Fruit fly (Drosophila melanogaster): ENCODE measurements around the gene CG8010.

The CG8010 gene

dm6 chrX:19264396-19264795 lies 4.3 kb downstream of the CG8010 start:
- TF ChIP-seq CG7045 (GFP tag; optimal IDR thresholded peaks at IDR 0.05) (no peak), CG1620 (GFP tag; optimal IDR thresholded peaks at IDR 0.05) (no peak), Crg-1 (GFP tag; optimal IDR thresholded peaks at IDR 0.05) (no peak), pad (GFP tag; optimal IDR thresholded peaks at IDR 0.05) (no peak), toe (GFP tag; optimal IDR thresholded peaks at IDR 0.05) (no peak), CG5204 (GFP tag; optimal IDR thresholded peaks at IDR 0.05) (no peak), Mnt (GFP tag; optimal IDR thresholded peaks at IDR 0.05) (no peak), ovo (GFP tag; optimal IDR thresholded peaks at IDR 0.05) (no peak), CG14711 (tag; optimal IDR thresholded peaks at IDR 0.05) (no peak), kay (GFP tag; ENCODE audit: borderline replicate concordance) (no peak), Clk (GFP tag; optimal IDR thresholded peaks at IDR 0.05) (no peak), CG12768 (GFP tag; optimal IDR thresholded peaks at IDR 0.05) (no peak), CG7101 (tag; optimal IDR thresholded peaks at IDR 0.05) (no peak), cic (GFP tag; optimal IDR thresholded peaks at IDR 0.05) (no peak), CG33017 (tag; optimal IDR thresholded peaks at IDR 0.05) (no peak), bab1 (GFP tag; optimal IDR thresholded peaks at IDR 0.05) (no peak)

- no peak for TF ChIP-seq CG12768 (GFP tag; optimal IDR thresholded peaks at IDR 0.05)
- TF ChIP-seq CG7101 (tag; optimal IDR thresholded peaks at IDR 0.05): peak; percentile 15
- peak; percentile 41 for TF ChIP-seq bab1 (GFP tag; optimal IDR thresholded peaks at IDR 0.05)
Measured at dm6 chrX:19262553-19262952, 6.1 kb downstream of the CG8010 start.

DNA sequence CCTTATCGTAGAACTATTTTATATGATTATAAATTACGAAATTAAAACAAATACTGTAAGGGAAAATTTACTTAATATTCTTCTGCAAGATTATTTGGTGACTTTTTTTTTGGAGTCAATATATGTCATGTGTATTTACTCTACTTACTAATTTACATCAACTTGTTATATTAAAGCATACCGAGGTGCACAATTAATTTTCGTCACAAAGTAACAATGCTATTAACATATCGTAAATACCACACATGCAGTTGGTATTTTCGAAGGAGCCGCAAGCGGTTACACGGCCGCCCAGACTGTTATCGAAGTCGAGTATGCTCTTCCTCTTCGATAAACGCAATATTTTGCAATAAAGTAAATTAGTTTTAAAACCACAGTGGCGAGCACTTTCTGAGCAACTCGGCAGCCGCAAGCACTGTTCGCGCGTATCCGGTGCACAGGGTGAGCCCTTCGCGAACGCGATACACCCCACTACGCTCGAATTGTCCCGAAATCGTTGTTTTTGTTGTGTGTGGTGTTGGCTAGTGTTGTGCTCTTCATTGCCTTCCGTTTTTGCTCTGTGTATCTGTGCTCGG lies 7.1 kb downstream of the CG8010 start, which contains the start of gene Vav:
Vav (plus strand) TSS at position 293 of the 575 bp plus-strand sequence.
- no peak for TF ChIP-seq CG7101 (tag; optimal IDR thresholded peaks at IDR 0.05)
- TF ChIP-seq tj (GFP tag; optimal IDR thresholded peaks at IDR 0.05): peak; percentile 15
- TF ChIP-seq bab1 (GFP tag; optimal IDR thresholded peaks at IDR 0.05): peak; percentile 52

dm6 chrX:19261071-19261470 lies 7.6 kb downstream of the CG8010 start, which contains the start of gene rictor:
Gene rictor (minus strand): TSS chrX:19261240.
- TF ChIP-seq Clk (GFP tag; optimal IDR thresholded peaks at IDR 0.05) (no peak), Crg-1 (GFP tag; optimal IDR thresholded peaks at IDR 0.05) (no peak), ovo (GFP tag; optimal IDR thresholded peaks at IDR 0.05) (no peak), kay (GFP tag; ENCODE audit: borderline replicate concordance) (no peak), Hr96 (GFP tag; optimal IDR thresholded peaks at IDR 0.05) (no peak)

dm6 chrX:19260696-19260989 lies 8.1 kb downstream of the CG8010 start:
- TF ChIP-seq Mnt (GFP tag; optimal IDR thresholded peaks at IDR 0.05) (peak; percentile 30), CG1620 (GFP tag; optimal IDR thresholded peaks at IDR 0.05) (no peak), CG11617 (GFP tag; optimal IDR thresholded peaks at IDR 0.05) (no peak), cic (GFP tag; optimal IDR thresholded peaks at IDR 0.05) (no peak), CG12768 (GFP tag; optimal IDR thresholded peaks at IDR 0.05) (no peak), CG14711 (tag; optimal IDR thresholded peaks at IDR 0.05) (no peak), Crg-1 (GFP tag; optimal IDR thresholded peaks at IDR 0.05) (no peak), ovo (GFP tag; optimal IDR thresholded peaks at IDR 0.05) (peak; percentile 48), tj (GFP tag; optimal IDR thresholded peaks at IDR 0.05) (peak; percentile 46), Hr96 (GFP tag; optimal IDR thresholded peaks at IDR 0.05) (no peak)

DNA sequence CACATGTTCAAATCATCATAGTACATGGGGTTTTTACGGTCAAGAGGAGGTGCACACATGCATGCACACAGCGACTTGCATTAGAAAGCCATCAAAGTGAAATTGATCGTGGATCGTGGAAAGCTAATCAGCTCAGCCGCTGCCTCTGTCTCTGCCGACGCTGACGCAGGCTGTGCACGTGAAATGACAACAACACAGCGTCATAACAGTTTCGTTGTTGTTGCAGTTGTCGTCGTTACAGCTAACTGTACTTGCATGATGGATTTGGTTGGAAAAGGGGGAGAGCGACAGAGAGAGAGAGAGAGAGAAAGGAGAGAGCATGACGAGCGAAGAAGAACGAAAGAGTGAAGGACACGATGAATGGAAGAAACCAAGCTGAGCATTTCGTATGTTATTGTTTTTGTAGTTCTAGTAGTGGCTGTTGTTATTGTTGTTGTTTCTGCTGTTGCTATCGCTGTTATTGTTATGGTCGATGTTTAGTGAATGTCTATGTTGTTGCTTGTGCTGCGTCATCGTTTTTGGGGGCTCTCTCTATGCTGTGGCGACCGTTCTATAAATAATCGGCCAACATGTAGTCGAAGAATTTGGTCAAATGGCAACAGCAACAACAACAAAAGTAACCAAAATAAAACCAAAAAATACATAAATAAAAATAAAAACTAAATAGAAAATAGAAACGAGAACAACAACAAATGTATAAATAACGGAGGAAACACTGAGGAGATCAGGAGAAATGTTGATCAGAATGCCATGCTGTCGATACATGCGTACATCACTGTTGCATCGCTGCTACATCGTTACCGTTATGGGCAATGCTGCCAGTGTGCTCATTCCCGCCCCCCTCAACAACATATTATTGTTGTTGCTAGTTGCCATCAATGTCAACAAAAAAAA lies 8.6 kb downstream of the CG8010 start:
- TF ChIP-seq Mnt (GFP tag; optimal IDR thresholded peaks at IDR 0.05): peak; percentile 29
- TF ChIP-seq pad (GFP tag; optimal IDR thresholded peaks at IDR 0.05): peak; percentile 91
- TF ChIP-seq CG14711 (tag; optimal IDR thresholded peaks at IDR 0.05): no peak
- peak; percentile 29 for TF ChIP-seq tj (GFP tag; optimal IDR thresholded peaks at IDR 0.05)
- peak; percentile 28 to 61 for TF ChIP-seq cnc (optimal IDR thresholded peaks at IDR 0.05)
- TF ChIP-seq cic (GFP tag; optimal IDR thresholded peaks at IDR 0.05): peak; percentile 35
- TF ChIP-seq ovo (GFP tag; optimal IDR thresholded peaks at IDR 0.05): peak; percentile 99
- no peak for TF ChIP-seq kay (GFP tag; ENCODE audit: borderline replicate concordance)

DNA sequence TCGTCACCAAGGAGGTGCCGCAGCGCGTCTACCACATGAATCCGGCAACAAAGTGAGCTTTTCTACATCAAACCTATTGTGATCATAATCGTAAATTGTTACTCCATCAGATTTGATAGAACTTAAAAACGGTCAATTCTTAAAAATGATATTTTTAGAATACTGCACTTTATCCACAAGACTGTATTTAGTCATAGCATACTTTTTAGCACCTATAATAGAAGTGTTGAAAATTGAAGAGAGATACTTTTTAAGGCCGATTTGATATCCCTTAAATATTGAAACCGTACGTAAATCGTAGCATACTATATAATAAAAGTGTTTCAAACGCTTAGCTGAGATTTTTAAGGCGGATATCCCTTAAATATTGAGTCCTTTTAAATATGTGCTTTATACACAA lies 18.5 kb downstream of the CG8010 start:
- TF ChIP-seq toe (GFP tag; optimal IDR thresholded peaks at IDR 0.05): no peak

- TF ChIP-seq Crg-1 (GFP tag; optimal IDR thresholded peaks at IDR 0.05) (no peak), CG12768 (GFP tag; optimal IDR thresholded peaks at IDR 0.05) (no peak), Hr96 (GFP tag; optimal IDR thresholded peaks at IDR 0.05) (no peak), CG11617 (GFP tag; optimal IDR thresholded peaks at IDR 0.05) (no peak)
Measured at dm6 chrX:19249339-19249738, 19.4 kb downstream of the CG8010 start.

Data from whole organism, adult.